Fruit fly (Drosophila melanogaster): ENCODE measurements around the gene Hsp26.

The Hsp26 gene

dm6 chr3L:9426656-9427294, 49.5 kb upstream of the Hsp26 start, which contains the start of the genes Atat and Shc (continued):
- TF ChIP-seq bsh (GFP tag; optimal IDR thresholded peaks at IDR 0.05) (peak; percentile 72 to 98), CG10366 (GFP tag; IDR thresholded peaks at IDR 0.05) (peak; percentile 100), CG15514 (GFP tag; optimal IDR thresholded peaks at IDR 0.05) (peak; percentile 96), toy (GFP tag; IDR thresholded peaks at IDR 0.05) (peak; percentile 99), Lhr (GFP tag; optimal IDR thresholded peaks at IDR 0.05) (peak; percentile 98), Bdp1 (GFP tag; optimal IDR thresholded peaks at IDR 0.05) (peak; percentile 95), mirr (GFP tag; optimal IDR thresholded peaks at IDR 0.05) (peak; percentile 98), caup (GFP tag; optimal IDR thresholded peaks at IDR 0.05; ENCODE audit: severe bottlenecking) (peak; percentile 99), CG6683 (GFP tag; optimal IDR thresholded peaks at IDR 0.05) (peak; percentile 96), unpg (GFP tag; optimal IDR thresholded peaks at IDR 0.05) (peak; percentile 98), crp (GFP tag; optimal IDR thresholded peaks at IDR 0.05) (peak in 1 of 2 experiments; percentile 77), fu2 (GFP tag; optimal IDR thresholded peaks at IDR 0.05) (peak; percentile 100), D (optimal IDR thresholded peaks at IDR 0.05) (no peak), D (GFP tag; optimal IDR thresholded peaks at IDR 0.05) (peak; percentile 97), wor (GFP tag; IDR thresholded peaks at IDR 0.05) (peak; percentile 99), CG2116 (GFP tag; optimal IDR thresholded peaks at IDR 0.05) (peak; percentile 93), slbo (GFP tag; IDR thresholded peaks at IDR 0.05) (peak; percentile 100), phol (tag; optimal IDR thresholded peaks at IDR 0.05) (peak; percentile 99), CG4820 (GFP tag; optimal IDR thresholded peaks at IDR 0.05) (peak; percentile 99), CG9817 (tag; optimal IDR thresholded peaks at IDR 0.05) (peak; percentile 100), sim (GFP tag; IDR thresholded peaks at IDR 0.05) (peak; percentile 95), CG1603 (tag; optimal IDR thresholded peaks at IDR 0.05) (peak; percentile 98), CG6689 (GFP tag; IDR thresholded peaks at IDR 0.05) (peak; percentile 99), CG17612 (GFP tag; IDR thresholded peaks at IDR 0.05) (peak; percentile 99), nom (GFP tag; optimal IDR thresholded peaks at IDR 0.05) (peak; percentile 78), CG13296 (GFP tag; optimal IDR thresholded peaks at IDR 0.05) (peak; percentile 97), CG30431 (GFP tag; optimal IDR thresholded peaks at IDR 0.05) (peak; percentile 100), Mad (GFP tag; optimal IDR thresholded peaks at IDR 0.05) (peak; percentile 99), CG3995 (GFP tag; optimal IDR thresholded peaks at IDR 0.05) (peak; percentile 88), CG12942 (GFP tag; optimal IDR thresholded peaks at IDR 0.05) (peak; percentile 100), CG17186 (GFP tag; optimal IDR thresholded peaks at IDR 0.05) (peak; percentile 95), tll (GFP tag; optimal IDR thresholded peaks at IDR 0.05) (peak; percentile 50 to 94), trh (GFP tag; optimal IDR thresholded peaks at IDR 0.05) (peak; percentile 99), lilli (GFP tag; optimal IDR thresholded peaks at IDR 0.05) (peak; percentile 100), dmrt99B (tag; optimal IDR thresholded peaks at IDR 0.05) (peak; percentile 97), rib (GFP tag; IDR thresholded peaks at IDR 0.05) (peak; percentile 99), h (optimal IDR thresholded peaks at IDR 0.05) (no peak), vfl (GFP tag; optimal IDR thresholded peaks at IDR 0.05) (peak; percentile 99), CG4617 (GFP tag; optimal IDR thresholded peaks at IDR 0.05; ENCODE audit: borderline replicate concordance) (peak; percentile 100), Dbx (GFP tag; IDR thresholded peaks at IDR 0.05) (peak; percentile 100), CG13287 (GFP tag; IDR thresholded peaks at IDR 0.05; ENCODE audit: partially characterized antibody) (peak; percentile 94), MTF-1 (GFP tag; optimal IDR thresholded peaks at IDR 0.05; ENCODE audit: borderline replicate concordance) (peak; percentile 93), CG6175 (GFP tag; IDR thresholded peaks at IDR 0.05) (peak; percentile 99), prd (optimal IDR thresholded peaks at IDR 0.05) (no peak), prd (GFP tag; IDR thresholded peaks at IDR 0.05) (peak; percentile 100), Dip2 (GFP tag; IDR thresholded peaks at IDR 0.05) (peak; percentile 83), CG11695 (GFP tag; IDR thresholded peaks at IDR 0.05) (peak; percentile 97), Neu2 (GFP tag; optimal IDR thresholded peaks at IDR 0.05; ENCODE audit: borderline replicate concordance) (peak; percentile 97), gcm (GFP tag; optimal IDR thresholded peaks at IDR 0.05) (peak; percentile 92)
